Worm (Caenorhabditis elegans): ENCODE measurements around the gene str-52.

Gene str-52

ce11 chrV:2177307-2177764 lies 31.4 kb upstream of the str-52 start, which contains the start of gene srbc-17:
Gene srbc-17, plus strand, starts transcription at chrV:2177714.
- TF ChIP-seq unc-62 (GFP tag; optimal IDR thresholded peaks at IDR 0.05) (no peak), ama-1 (optimal IDR thresholded peaks at IDR 0.05) (no peak), nhr-25 (tag; optimal IDR thresholded peaks at IDR 0.05) (no peak), lsy-2 (tag; optimal IDR thresholded peaks at IDR 0.05) (no peak)

- TF ChIP-seq ama-1 (optimal IDR thresholded peaks at IDR 0.05) = no peak
- TF ChIP-seq F13H6.1 (tag; optimal IDR thresholded peaks at IDR 0.05) = no peak
- no peak for TF ChIP-seq lin-11 (tag; optimal IDR thresholded peaks at IDR 0.05)
- no peak for TF ChIP-seq nhr-11 (tag; optimal IDR thresholded peaks at IDR 0.05)
- no peak for TF ChIP-seq sem-4 (tag; optimal IDR thresholded peaks at IDR 0.05)
- TF ChIP-seq unc-39 (tag; optimal IDR thresholded peaks at IDR 0.05) = no peak
These were observed 29.3 kb upstream of the str-52 start, which contains the start of gene C45H4.18 for ce11 chrV:2175242-2175641. Gene C45H4.18, plus strand, starts transcription at chrV:2175542.

ce11 chrV:2174465-2174864 lies 28.5 kb upstream of the str-52 start:
- TF ChIP-seq nhr-10 (tag; optimal IDR thresholded peaks at IDR 0.05) = no peak
- no peak for TF ChIP-seq ama-1 (optimal IDR thresholded peaks at IDR 0.05)
- no peak for TF ChIP-seq blmp-1 (tag; optimal IDR thresholded peaks at IDR 0.05; ENCODE audit: insufficient read depth)
- no peak for TF ChIP-seq zag-1 (tag; optimal IDR thresholded peaks at IDR 0.05)
- no peak for TF ChIP-seq nhr-12 (tag; optimal IDR thresholded peaks at IDR 0.05)
- no peak for TF ChIP-seq ztf-4 (tag; optimal IDR thresholded peaks at IDR 0.05)
- no peak for TF ChIP-seq sem-4 (tag; optimal IDR thresholded peaks at IDR 0.05)
- TF ChIP-seq elt-3 (tag; optimal IDR thresholded peaks at IDR 0.05) = no peak
- TF ChIP-seq nhr-77 (tag; optimal IDR thresholded peaks at IDR 0.05) = no peak
- no peak for TF ChIP-seq sma-9 (GFP tag; optimal IDR thresholded peaks at IDR 0.05)
- TF ChIP-seq sma-9 (tag; optimal IDR thresholded peaks at IDR 0.05) = no peak
- no peak for TF ChIP-seq nhr-11 (tag; optimal IDR thresholded peaks at IDR 0.05)
- TF ChIP-seq nhr-129 (tag; optimal IDR thresholded peaks at IDR 0.05) = no peak
- no peak for TF ChIP-seq nhr-23 (tag; optimal IDR thresholded peaks at IDR 0.05)
- no peak for TF ChIP-seq R02D3.7 (tag; optimal IDR thresholded peaks at IDR 0.05)
- no peak for TF ChIP-seq unc-39 (tag; optimal IDR thresholded peaks at IDR 0.05)
- no peak for TF ChIP-seq gmeb-1 (tag; optimal IDR thresholded peaks at IDR 0.05)
- TF ChIP-seq ztf-11 (tag; optimal IDR thresholded peaks at IDR 0.05) = no peak
- no peak for TF ChIP-seq nhr-237 (tag; optimal IDR thresholded peaks at IDR 0.05)

- TF ChIP-seq aly-2 (tag; optimal IDR thresholded peaks at IDR 0.05) = no peak
- TF ChIP-seq ama-1 (optimal IDR thresholded peaks at IDR 0.05) = no peak
- no peak for TF ChIP-seq zag-1 (tag; optimal IDR thresholded peaks at IDR 0.05)
- no peak for TF ChIP-seq mdl-1 (tag; optimal IDR thresholded peaks at IDR 0.05)
These were observed 20.7 kb upstream of the str-52 start, which contains the start of gene srbc-19 for ce11 chrV:2166679-2167078. Gene srbc-19, minus strand, starts transcription at chrV:2166779.

- TF ChIP-seq lsy-2 (tag; optimal IDR thresholded peaks at IDR 0.05) = no peak
- no peak for TF ChIP-seq nhr-77 (tag; optimal IDR thresholded peaks at IDR 0.05)
- TF ChIP-seq unc-39 (tag; optimal IDR thresholded peaks at IDR 0.05) = no peak
- TF ChIP-seq F13H6.1 (tag; optimal IDR thresholded peaks at IDR 0.05) = no peak
- no peak for TF ChIP-seq skn-1 (tag; optimal IDR thresholded peaks at IDR 0.05)
These were observed 17.8 kb upstream of the str-52 start, which contains the start of gene str-255 for ce11 chrV:2163735-2164134. Gene str-255, minus strand, starts transcription at chrV:2163835.

ce11 chrV:2159331-2159730 lies 13.4 kb upstream of the str-52 start, which contains the start of gene C45H4.14:
Gene C45H4.14, minus strand, starts transcription at chrV:2159431.
- no peak for TF ChIP-seq aly-2 (tag; optimal IDR thresholded peaks at IDR 0.05)
- TF ChIP-seq fos-1 (tag; optimal IDR thresholded peaks at IDR 0.05) = no peak
- no peak for TF ChIP-seq sma-3 (GFP tag; optimal IDR thresholded peaks at IDR 0.05)
- TF ChIP-seq dmd-4 (tag; optimal IDR thresholded peaks at IDR 0.05) = no peak
- TF ChIP-seq sma-9 (GFP tag; optimal IDR thresholded peaks at IDR 0.05) = no peak
- TF ChIP-seq sma-9 (tag; optimal IDR thresholded peaks at IDR 0.05) = no peak
- TF ChIP-seq nhr-25 (tag; optimal IDR thresholded peaks at IDR 0.05) = no peak
- TF ChIP-seq ceh-82 (tag; optimal IDR thresholded peaks at IDR 0.05) = no peak
- TF ChIP-seq ztf-1 (GFP tag; conservative IDR thresholded peaks at IDR 0.05) = no peak
- TF ChIP-seq lin-13 (GFP tag; optimal IDR thresholded peaks at IDR 0.05) = no peak
- TF ChIP-seq zag-1 (tag; optimal IDR thresholded peaks at IDR 0.05) = no peak
- TF ChIP-seq alr-1 (tag; optimal IDR thresholded peaks at IDR 0.05) = no peak
- TF ChIP-seq elt-1 (tag; optimal IDR thresholded peaks at IDR 0.05) = no peak
- TF ChIP-seq gmeb-1 (tag; optimal IDR thresholded peaks at IDR 0.05) = no peak
- no peak for TF ChIP-seq ceh-16 (tag; optimal IDR thresholded peaks at IDR 0.05)
- TF ChIP-seq F13H6.1 (tag; optimal IDR thresholded peaks at IDR 0.05) = no peak
- TF ChIP-seq mab-5 (tag; optimal IDR thresholded peaks at IDR 0.05) = no peak
- TF ChIP-seq ztf-11 (tag; optimal IDR thresholded peaks at IDR 0.05) = no peak
